Comparison of ENCODE assay signal across 5 worm cellular contexts in the genomic region with DNA sequence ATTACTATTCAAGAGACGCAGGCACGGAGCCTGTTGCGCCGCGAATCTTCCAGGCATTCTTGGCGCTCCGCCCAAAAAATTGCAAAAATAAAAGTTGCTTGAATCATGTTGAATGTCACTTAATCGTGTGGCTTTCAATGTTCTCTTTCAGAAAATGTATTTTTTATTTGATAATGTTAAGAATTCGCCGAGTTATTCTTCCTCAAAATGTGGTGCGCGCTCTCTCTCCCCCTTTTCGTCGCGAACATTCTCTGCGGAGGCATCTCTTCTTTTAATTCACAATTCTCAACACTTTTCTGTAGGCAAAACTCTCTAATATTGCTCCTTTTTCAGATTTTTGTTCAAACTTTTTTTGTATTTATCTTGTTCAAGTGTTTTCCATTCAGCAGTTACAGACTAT.
TF ChIP-seq lines count a peak whose summit lies in the region.

No protein-coding gene starts in this region.

TF ChIP-seq in whole organism, L1 larva, 84 proteins besides CTCF, POLR2A, EP300 and RAD21 (continues in another document):
- TF ChIP-seq C34B4.2 (tag; optimal IDR thresholded peaks at IDR 0.05; lab: Kevin White, UChicago) (peak; percentile 68), jun-1 (tag; optimal IDR thresholded peaks at IDR 0.05; lab: Kevin White, UChicago) (peak; percentile 96), nhr-71 (tag; optimal IDR thresholded peaks at IDR 0.05; lab: Kevin White, UChicago) (peak; percentile 100), ama-1 (optimal IDR thresholded peaks at IDR 0.05; lab: Kevin White, UChicago) (peak; percentile 61), fkh-8 (tag; optimal IDR thresholded peaks at IDR 0.05; lab: Kevin White, UChicago) (peak; percentile 100), hpl-2 (GFP tag; optimal IDR thresholded peaks at IDR 0.05; lab: Kevin White, UChicago) (peak; percentile 94), xbp-1 (tag; optimal IDR thresholded peaks at IDR 0.05; lab: Kevin White, UChicago) (peak; percentile 98), lin-15B (tag; optimal IDR thresholded peaks at IDR 0.05; lab: Kevin White, UChicago) (peak; percentile 71), lin-13 (GFP tag; optimal IDR thresholded peaks at IDR 0.05; lab: Kevin White, UChicago) (peak; percentile 92), nhr-84 (tag; optimal IDR thresholded peaks at IDR 0.05; lab: Kevin White, UChicago) (no peak), lin-39 (tag; optimal IDR thresholded peaks at IDR 0.05; lab: Kevin White, UChicago) (peak; percentile 91), pag-3 (tag; optimal IDR thresholded peaks at IDR 0.05; lab: Kevin White, UChicago; ENCODE audit: borderline replicate concordance, insufficient read depth) (no peak), hlh-4 (tag; optimal IDR thresholded peaks at IDR 0.05; lab: Kevin White, UChicago) (peak; percentile 72), C04F5.9 (tag; optimal IDR thresholded peaks at IDR 0.05; lab: Kevin White, UChicago) (peak; percentile 91), unc-98 (GFP tag; IDR thresholded peaks at IDR 0.05; lab: Robert Waterston, UW) (peak; percentile 86), efl-3 (GFP tag; optimal IDR thresholded peaks at IDR 0.05; lab: Kevin White, UChicago) (peak; percentile 69), egl-27 (tag; optimal IDR thresholded peaks at IDR 0.05; lab: Kevin White, UChicago) (peak; percentile 71 to 88)

TF ChIP-seq in whole organism, L3 larva, 47 proteins besides CTCF, POLR2A, EP300 and RAD21 (continues in another document):
- TF ChIP-seq pqm-1 (tag; optimal IDR thresholded peaks at IDR 0.05; lab: Kevin White, UChicago) (peak; percentile 92), nhr-12 (tag; optimal IDR thresholded peaks at IDR 0.05; lab: Kevin White, UChicago) (no peak), lin-39 (tag; optimal IDR thresholded peaks at IDR 0.05; lab: Kevin White, UChicago) (peak; percentile 91), skn-1 (tag; optimal IDR thresholded peaks at IDR 0.05; lab: Kevin White, UChicago) (peak; percentile 86), ZK546.5 (tag; optimal IDR thresholded peaks at IDR 0.05; lab: Kevin White, UChicago) (peak; percentile 49), fkh-2 (tag; optimal IDR thresholded peaks at IDR 0.05; lab: Kevin White, UChicago) (no peak), nhr-237 (tag; optimal IDR thresholded peaks at IDR 0.05; lab: Kevin White, UChicago) (peak; percentile 50), ceh-16 (tag; optimal IDR thresholded peaks at IDR 0.05; lab: Kevin White, UChicago) (peak; percentile 3), jun-1 (tag; optimal IDR thresholded peaks at IDR 0.05; lab: Kevin White, UChicago) (peak; percentile 97), hmg-11 (tag; optimal IDR thresholded peaks at IDR 0.05; lab: Kevin White, UChicago) (peak; percentile 90), elt-3 (tag; optimal IDR thresholded peaks at IDR 0.05; lab: Kevin White, UChicago) (peak in 1 of 3 experiments; percentile 87), nhr-67 (tag; optimal IDR thresholded peaks at IDR 0.05; lab: Kevin White, UChicago) (peak; percentile 22), egl-27 (tag; optimal IDR thresholded peaks at IDR 0.05; lab: Kevin White, UChicago) (peak; percentile 64), ceh-28 (tag; optimal IDR thresholded peaks at IDR 0.05; lab: Kevin White, UChicago) (peak; percentile 89), ztf-11 (tag; optimal IDR thresholded peaks at IDR 0.05; lab: Kevin White, UChicago) (no peak), pha-4 (tag; optimal IDR thresholded peaks at IDR 0.05; lab: Kevin White, UChicago) (peak; percentile 96), nhr-43 (tag; optimal IDR thresholded peaks at IDR 0.05; lab: Kevin White, UChicago; ENCODE audit: poor library complexity, severe bottlenecking) (peak; percentile 76)

TF ChIP-seq in whole organism, early embryonic, 17 proteins besides CTCF, POLR2A, EP300 and RAD21:
- TF ChIP-seq tbx-11 (GFP tag; IDR thresholded peaks at IDR 0.05; lab: Robert Waterston, UW), result no peak
- no peak for TF ChIP-seq ets-7 (tag; optimal IDR thresholded peaks at IDR 0.05; lab: Kevin White, UChicago)
- peak; percentile 89 for TF ChIP-seq hmg-4 (GFP tag; optimal IDR thresholded peaks at IDR 0.05; lab: Kevin White, UChicago)
- TF ChIP-seq tra-4 (tag; optimal IDR thresholded peaks at IDR 0.05; lab: Kevin White, UChicago), result peak; percentile 73
- TF ChIP-seq tbx-37 (GFP tag; conservative IDR thresholded peaks at IDR 0.05; lab: Robert Waterston, UW), result no peak
- TF ChIP-seq ama-1 (optimal IDR thresholded peaks at IDR 0.05; lab: Kevin White, UChicago), result no peak
- peak; percentile 50; the same call in 1 of the 2 replicates for TF ChIP-seq pes-1 (GFP tag; IDR thresholded peaks at IDR 0.05; lab: Robert Waterston, UW)
- peak; percentile 96 for TF ChIP-seq F13C5.2 (tag; optimal IDR thresholded peaks at IDR 0.05; lab: Kevin White, UChicago)
- TF ChIP-seq ceh-36 (tag; optimal IDR thresholded peaks at IDR 0.05; lab: Kevin White, UChicago), result peak; percentile 57
- peak; percentile 83 for TF ChIP-seq sea-1 (GFP tag; conservative IDR thresholded peaks at IDR 0.05; lab: Robert Waterston, UW)
- peak; percentile 53 for TF ChIP-seq hnd-1 (tag; optimal IDR thresholded peaks at IDR 0.05; lab: Kevin White, UChicago)
- TF ChIP-seq aly-1 (tag; optimal IDR thresholded peaks at IDR 0.05; lab: Kevin White, UChicago), result no peak
- TF ChIP-seq flt-1 (GFP tag; IDR thresholded peaks at IDR 0.05; lab: Robert Waterston, UW), result peak; percentile 67
- TF ChIP-seq B0310.2 (tag; optimal IDR thresholded peaks at IDR 0.05; lab: Kevin White, UChicago), result peak; percentile 55
- TF ChIP-seq hmbx-1 (tag; optimal IDR thresholded peaks at IDR 0.05; lab: Kevin White, UChicago), result peak; percentile 69
- peak; percentile 65 for TF ChIP-seq ceh-13 (GFP tag; optimal IDR thresholded peaks at IDR 0.05; lab: Kevin White, UChicago)
- TF ChIP-seq scrt-1 (GFP tag; IDR thresholded peaks at IDR 0.05; lab: Robert Waterston, UW), result no peak

TF ChIP-seq in whole organism, midembryonic, 9 proteins besides CTCF, POLR2A, EP300 and RAD21:
- TF ChIP-seq med-1 (GFP tag; optimal IDR thresholded peaks at IDR 0.05; lab: Kevin White, UChicago; ENCODE audit: insufficient read depth) (no peak), flt-1 (GFP tag; IDR thresholded peaks at IDR 0.05; lab: Robert Waterston, UW) (peak; percentile 81), ztf-29 (GFP tag; IDR thresholded peaks at IDR 0.05; lab: Robert Waterston, UW) (peak; percentile 44; the same call in 1 of the 2 replicates), klf-2 (GFP tag; conservative IDR thresholded peaks at IDR 0.05; lab: Robert Waterston, UW) (peak; percentile 66), cog-1 (tag; optimal IDR thresholded peaks at IDR 0.05; lab: Kevin White, UChicago) (peak; percentile 96), tab-1 (GFP tag; IDR thresholded peaks at IDR 0.05; lab: Robert Waterston, UW) (no peak), ref-1 (GFP tag; conservative IDR thresholded peaks at IDR 0.05; lab: Robert Waterston, UW) (no peak), T22C8.4 (GFP tag; IDR thresholded peaks at IDR 0.05; lab: Robert Waterston, UW) (no peak), ztf-23 (GFP tag; IDR thresholded peaks at IDR 0.05; lab: Robert Waterston, UW) (peak; percentile 88; the same call in 1 of the 2 replicates)

TF ChIP-seq in whole organism, young adult, 124 proteins besides CTCF, POLR2A, EP300 and RAD21 (continues in another document):
- peak; percentile 79 for TF ChIP-seq ceh-79 (tag; optimal IDR thresholded peaks at IDR 0.05; lab: Kevin White, UChicago)
- peak; percentile 92 for TF ChIP-seq ztf-28 (GFP tag; IDR thresholded peaks at IDR 0.05; lab: Robert Waterston, UW)
- TF ChIP-seq nhr-80 (tag; optimal IDR thresholded peaks at IDR 0.05; lab: Kevin White, UChicago), result peak; percentile 49
- TF ChIP-seq lin-35 (GFP tag; optimal IDR thresholded peaks at IDR 0.05; lab: Kevin White, UChicago), result peak in 2 of 3 experiments; percentile 85 to 89
- peak; percentile 76 for TF ChIP-seq ccch-3 (GFP tag; optimal IDR thresholded peaks at IDR 0.05; lab: Kevin White, UChicago)
- peak; percentile 81 for TF ChIP-seq ceh-100 (GFP tag; IDR thresholded peaks at IDR 0.05; lab: Robert Waterston, UW)
- TF ChIP-seq xnd-1 (tag; optimal IDR thresholded peaks at IDR 0.05; lab: Kevin White, UChicago), result peak; percentile 57
- peak; percentile 73 for TF ChIP-seq F33H1.4 (GFP tag; IDR thresholded peaks at IDR 0.05; lab: Robert Waterston, UW)
- TF ChIP-seq snpc-4 (GFP tag; optimal IDR thresholded peaks at IDR 0.05; lab: Kevin White, UChicago), result peak; percentile 79
- peak; percentile 82 to 94 (median 86) for TF ChIP-seq snpc-4 (tag; optimal IDR thresholded peaks at IDR 0.05; lab: Kevin White, UChicago)
- TF ChIP-seq ztf-18 (tag; optimal IDR thresholded peaks at IDR 0.05; lab: Kevin White, UChicago), result peak; percentile 78
- TF ChIP-seq F39B2.1 (GFP tag; IDR thresholded peaks at IDR 0.05; lab: Robert Waterston, UW), result no peak
- peak; percentile 97 for TF ChIP-seq ztf-26 (tag; optimal IDR thresholded peaks at IDR 0.05; lab: Kevin White, UChicago)
- TF ChIP-seq F57A8.1 (GFP tag; optimal IDR thresholded peaks at IDR 0.05; lab: Kevin White, UChicago), result no peak
- TF ChIP-seq atf-7 (tag; optimal IDR thresholded peaks at IDR 0.05; lab: Kevin White, UChicago), result peak; percentile 96
- TF ChIP-seq fkh-3 (tag; optimal IDR thresholded peaks at IDR 0.05; lab: Kevin White, UChicago), result no peak
- peak; percentile 93 for TF ChIP-seq C17E4.6 (GFP tag; IDR thresholded peaks at IDR 0.05; lab: Robert Waterston, UW)
- TF ChIP-seq B0261.1 (tag; optimal IDR thresholded peaks at IDR 0.05; lab: Kevin White, UChicago), result peak; percentile 42
- TF ChIP-seq tbx-9 (tag; optimal IDR thresholded peaks at IDR 0.05; lab: Kevin White, UChicago; ENCODE audit: borderline replicate concordance), result peak; percentile 35
- peak; percentile 93 for TF ChIP-seq lin-54 (GFP tag; optimal IDR thresholded peaks at IDR 0.05; lab: Kevin White, UChicago)
- TF ChIP-seq sea-2 (GFP tag; IDR thresholded peaks at IDR 0.05; lab: Robert Waterston, UW), result peak; percentile 73; the same call in 1 of the 2 replicates
- TF ChIP-seq Y79H2A.3 (GFP tag; conservative IDR thresholded peaks at IDR 0.05; lab: Robert Waterston, UW), result peak; percentile 92
- peak; percentile 95 for TF ChIP-seq nfyb-1 (GFP tag; IDR thresholded peaks at IDR 0.05; lab: Robert Waterston, UW)
- TF ChIP-seq ets-4 (GFP tag; optimal IDR thresholded peaks at IDR 0.05; lab: Kevin White, UChicago), result no peak
- TF ChIP-seq B0035.1 (tag; optimal IDR thresholded peaks at IDR 0.05; lab: Kevin White, UChicago), result peak; percentile 91
- TF ChIP-seq F57C9.4 (tag; optimal IDR thresholded peaks at IDR 0.05; lab: Kevin White, UChicago), result no peak
- peak; percentile 90 for TF ChIP-seq attf-6 (GFP tag; IDR thresholded peaks at IDR 0.05; lab: Robert Waterston, UW)
- peak; percentile 77 for TF ChIP-seq bed-2 (GFP tag; IDR thresholded peaks at IDR 0.05; lab: Robert Waterston, UW)
- TF ChIP-seq lin-26 (GFP tag; IDR thresholded peaks at IDR 0.05; lab: Robert Waterston, UW), result peak; percentile 68
- TF ChIP-seq aptf-2 (GFP tag; conservative IDR thresholded peaks at IDR 0.05; lab: Robert Waterston, UW), result peak; percentile 78
- peak; percentile 97 for TF ChIP-seq ekl-4 (GFP tag; IDR thresholded peaks at IDR 0.05; lab: Robert Waterston, UW)
- peak; percentile 1 for TF ChIP-seq akir-1 (GFP tag; optimal IDR thresholded peaks at IDR 0.05; lab: Kevin White, UChicago)
- TF ChIP-seq tbp1 (GFP tag; optimal IDR thresholded peaks at IDR 0.05; lab: Kevin White, UChicago), result peak; percentile 80
